Fruit fly (Drosophila melanogaster) whole organism, pupa: ENCODE measurements around the gene CG12995.
A peak's percentile ranks its signal among the peaks of the same experiment; 100 is the strongest.

ENCODE experiments used
- CG10348 ChIP-seq: fragments of 200-800 bp; sonication (Bioruptor generic); IDR thresholded peaks from 2 replicates; pipeline ENCODE4 v1.3.6; 2022; ENCODE audit warnings: missing biosample characterization, missing genetic modification characterization
- CG12605 ChIP-seq: fragments of 200-800 bp; sonication (Bioruptor generic); IDR thresholded peaks from 2 replicates; pipeline ENCODE4 v1.3.6; 2022; ENCODE audit warnings: missing biosample characterization, missing genetic modification characterization
- CG13204 ChIP-seq: fragments of 200-800 bp; sonication (Bioruptor generic); optimal IDR thresholded peaks from 2 replicates; lab custom pipeline; 2018; ENCODE audit warnings: missing biosample characterization, mild to moderate bottlenecking, missing genetic modification characterization, moderate library complexity
- CG14655 ChIP-seq: fragments of 200-800 bp; sonication (Bioruptor generic); optimal IDR thresholded peaks from 3 replicates; lab custom pipeline; 2017; ENCODE audit warnings: mild to moderate bottlenecking, missing biosample characterization, missing genetic modification reagents, missing genetic modification characterization
- CG15710 ChIP-seq: fragments of 200-800 bp; sonication (Bioruptor generic); optimal IDR thresholded peaks from 2 replicates; lab custom pipeline; 2018; ENCODE audit warnings: missing biosample characterization, mild to moderate bottlenecking, missing genetic modification characterization, moderate library complexity
- CG17806 ChIP-seq: fragments of 200-800 bp; sonication (Bioruptor generic); optimal IDR thresholded peaks from 2 replicates; lab custom pipeline; 2018; ENCODE audit warnings: missing biosample characterization, mild to moderate bottlenecking, missing genetic modification characterization, moderate library complexity
- CG32121 ChIP-seq: fragments of 200-800 bp; sonication (Bioruptor generic); IDR thresholded peaks from 2 replicates; pipeline ENCODE4 v1.3.6; 2022; ENCODE audit warnings: missing biosample characterization, missing genetic modification characterization
- CG34367 ChIP-seq: fragments of 200-800 bp; sonication (Bioruptor generic); optimal IDR thresholded peaks from 2 replicates; lab custom pipeline; 2018; ENCODE audit warnings: missing biosample characterization, mild to moderate bottlenecking, missing genetic modification characterization
- CG4496 ChIP-seq: fragments of 200-800 bp; sonication (Bioruptor generic); IDR thresholded peaks from 3 replicates; pipeline ENCODE4 v1.3.6; 2022; ENCODE audit warnings: missing biosample characterization, missing genetic modification characterization
- CG8159 ChIP-seq: fragments of 200-800 bp; sonication (Bioruptor generic); optimal IDR thresholded peaks from 3 replicates; lab custom pipeline; 2018; ENCODE audit warnings: missing biosample characterization, mild to moderate bottlenecking, missing genetic modification characterization, moderate library complexity
- CG8301 ChIP-seq: fragments of 200-800 bp; sonication (Bioruptor generic); optimal IDR thresholded peaks from 2 replicates; lab custom pipeline; 2018; ENCODE audit warnings: missing biosample characterization, mild to moderate bottlenecking, missing genetic modification characterization
- CG9948 ChIP-seq: fragments of 200-800 bp; sonication (Bioruptor generic); optimal IDR thresholded peaks from 2 replicates; lab custom pipeline; 2018; ENCODE audit warnings: missing biosample characterization, mild to moderate bottlenecking, missing genetic modification characterization, moderate library complexity
- D1 ChIP-seq: fragments of 200-800 bp; sonication (Bioruptor generic); optimal IDR thresholded peaks from 2 replicates; lab custom pipeline; 2018; ENCODE audit warnings: missing biosample characterization, mild to moderate bottlenecking, missing genetic modification characterization, moderate library complexity
- EcR ChIP-seq: fragments of 200-800 bp; sonication (Bioruptor generic); optimal IDR thresholded peaks from 3 replicates; lab custom pipeline; 2019; ENCODE audit warnings: missing biosample characterization, missing genetic modification characterization, mild to moderate bottlenecking, moderate library complexity, missing genetic modification reagents
- Ets98B ChIP-seq: fragments of 200-800 bp; sonication (Bioruptor generic); IDR thresholded peaks from 2 replicates; pipeline ENCODE4 v1.3.6; 2022; ENCODE audit warnings: missing biosample characterization, missing genetic modification characterization
- Pif1A ChIP-seq: fragments of 200-800 bp; sonication (Bioruptor generic); optimal IDR thresholded peaks from 3 replicates; lab custom pipeline; 2016; ENCODE audit warnings: missing biosample characterization, missing genetic modification characterization
- Pif1B ChIP-seq: fragments of 200-800 bp; sonication (Bioruptor generic); optimal IDR thresholded peaks from 3 replicates; lab custom pipeline; 2016; ENCODE audit warnings: missing biosample characterization, missing genetic modification characterization
- Snoo ChIP-seq: fragments of 200-800 bp; sonication (Bioruptor generic); optimal IDR thresholded peaks from 3 replicates; lab custom pipeline; 2017; ENCODE audit warnings: missing biosample characterization, mild to moderate bottlenecking, missing genetic modification characterization, inconsistent platforms
- fd96Ca ChIP-seq: fragments of 200-800 bp; sonication (Bioruptor generic); IDR thresholded peaks from 3 replicates; pipeline ENCODE4 v1.3.6; 2022; ENCODE audit warnings: missing biosample characterization, missing genetic modification characterization
- gl ChIP-seq: fragments of 200-800 bp; sonication (Bioruptor generic); optimal IDR thresholded peaks from 2 replicates; lab custom pipeline; 2018; ENCODE audit warnings: missing biosample characterization, mild to moderate bottlenecking, missing genetic modification characterization
- rn ChIP-seq: fragments of 200-800 bp; sonication (Bioruptor generic); IDR thresholded peaks from 2 replicates; pipeline ENCODE4 v1.3.6; 2022; ENCODE audit warnings: missing biosample characterization, missing genetic modification characterization

Gene CG12995

dm6 chrX:17174115-17174514, 35.7 kb downstream of the CG12995 start:
- TF ChIP-seq CG14655 (peak; percentile 37), CG17806 (no peak), fd96Ca (GFP tag; lab: Robert Waterston, UW) (peak; percentile 35; the same call in 1 of the 3 replicates), CG34367 (tag; lab: Kevin White, UChicago) (no peak), CG13204 (GFP tag; lab: Kevin White, UChicago) (no peak), CG8301 (tag; lab: Kevin White, UChicago) (peak; percentile 16), CG32121 (GFP tag; lab: Robert Waterston, UW) (peak; percentile 59), rn (GFP tag; lab: Robert Waterston, UW) (no peak), Ets98B (GFP tag; lab: Robert Waterston, UW) (peak; percentile 32; the same call in 1 of the 2 replicates), EcR (GFP tag; lab: Kevin White, UChicago) (no peak), Pif1A (GFP tag; lab: Kevin White, UChicago) (no peak)

DNA sequence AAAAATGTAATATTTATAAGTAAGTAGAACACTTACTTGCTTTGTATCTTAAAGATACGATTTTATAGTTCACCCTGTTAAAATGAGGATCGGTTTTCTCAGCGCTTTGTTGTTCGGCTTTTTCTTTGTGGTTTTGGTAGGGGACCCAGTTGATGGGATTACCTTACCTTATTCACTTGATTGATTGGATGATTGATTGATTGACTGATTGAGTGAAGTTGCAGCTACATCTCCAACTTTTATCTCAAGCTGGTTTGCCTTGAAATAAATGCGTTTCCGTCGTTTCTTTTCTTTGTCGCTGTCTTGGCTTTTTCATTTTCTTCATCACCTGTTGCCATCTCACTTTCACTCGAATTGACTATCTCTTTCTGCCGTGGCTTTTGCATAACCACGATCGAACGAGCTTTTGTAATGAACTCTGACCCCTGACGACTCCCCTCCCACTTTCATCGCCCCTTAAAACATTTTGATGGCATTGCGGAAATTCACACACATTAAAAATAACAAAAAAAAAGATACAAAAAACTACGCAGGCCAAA, 37.0 kb downstream of the CG12995 start:
- TF ChIP-seq Pif1B (GFP tag; lab: Kevin White, UChicago) (no peak), fd96Ca (GFP tag; lab: Robert Waterston, UW) (no peak), CG10348 (GFP tag; lab: Robert Waterston, UW) (no peak), D1 (no peak), CG15710 (tag; lab: Kevin White, UChicago) (no peak), gl (no peak), Snoo (tag; lab: Kevin White, UChicago) (no peak), CG8159 (tag; lab: Kevin White, UChicago) (no peak), CG34367 (tag; lab: Kevin White, UChicago) (no peak), CG17806 (no peak), CG32121 (GFP tag; lab: Robert Waterston, UW) (no peak), rn (GFP tag; lab: Robert Waterston, UW) (no peak)

- no peak for TF ChIP-seq CG13204 (GFP tag; lab: Kevin White, UChicago)
- no peak for TF ChIP-seq D1
- TF ChIP-seq CG15710 (tag; lab: Kevin White, UChicago): peak; percentile 11
- peak; percentile 17 for TF ChIP-seq Pif1A (GFP tag; lab: Kevin White, UChicago)
- TF ChIP-seq fd96Ca (GFP tag; lab: Robert Waterston, UW): no peak
- peak; percentile 22 for TF ChIP-seq Snoo (tag; lab: Kevin White, UChicago)
- peak; percentile 9 for TF ChIP-seq CG17806
- TF ChIP-seq Ets98B (GFP tag; lab: Robert Waterston, UW): no peak
- peak; percentile 26 for TF ChIP-seq CG8159 (tag; lab: Kevin White, UChicago)
Observed at dm6 chrX:17172123-17172522, 37.7 kb downstream of the CG12995 start.

DNA sequence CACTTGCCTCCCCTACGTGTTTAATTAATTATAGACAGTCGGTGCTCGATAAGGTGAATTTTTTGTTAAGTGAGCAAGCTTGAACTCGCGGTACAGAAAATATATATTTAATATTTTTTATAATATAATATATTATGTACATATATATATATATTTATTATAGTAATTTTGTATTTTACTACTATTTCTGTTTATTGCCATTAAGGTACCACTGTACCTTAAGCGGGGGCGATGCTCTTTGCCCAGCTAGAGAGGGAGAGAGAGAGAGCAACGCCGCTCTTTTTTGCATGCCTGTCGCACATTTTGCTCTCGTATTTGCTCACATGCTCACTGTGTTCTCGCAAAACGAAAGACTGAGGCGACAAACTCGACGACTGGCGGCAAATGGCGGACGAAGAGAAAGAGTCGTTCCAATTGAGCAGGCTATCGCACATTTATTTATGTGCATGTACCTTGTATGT, 39.3 kb downstream of the CG12995 start:
- TF ChIP-seq Pif1B (GFP tag; lab: Kevin White, UChicago) (peak; percentile 56), EcR (GFP tag; lab: Kevin White, UChicago) (peak; percentile 93), CG4496 (GFP tag; lab: Robert Waterston, UW) (peak; percentile 36; the same call in 1 of the 3 replicates), rn (GFP tag; lab: Robert Waterston, UW) (no peak), Snoo (tag; lab: Kevin White, UChicago) (peak; percentile 47), Ets98B (GFP tag; lab: Robert Waterston, UW) (peak; percentile 79), Pif1A (GFP tag; lab: Kevin White, UChicago) (peak; percentile 35), CG14655 (peak; percentile 82), CG9948 (tag; lab: Kevin White, UChicago) (peak; percentile 70), CG10348 (GFP tag; lab: Robert Waterston, UW) (no peak), gl (no peak), CG8301 (tag; lab: Kevin White, UChicago) (peak; percentile 54), CG15710 (tag; lab: Kevin White, UChicago) (peak; percentile 69), fd96Ca (GFP tag; lab: Robert Waterston, UW) (peak; percentile 69; the same call in 2 of the 3 replicates), CG32121 (GFP tag; lab: Robert Waterston, UW) (peak; percentile 79), CG34367 (tag; lab: Kevin White, UChicago) (peak; percentile 46), CG12605 (GFP tag; lab: Robert Waterston, UW) (peak; percentile 53; the same call in 1 of the 2 replicates), CG13204 (GFP tag; lab: Kevin White, UChicago) (peak; percentile 35), CG17806 (peak; percentile 67), CG8159 (tag; lab: Kevin White, UChicago) (peak; percentile 77), D1 (no peak)

DNA sequence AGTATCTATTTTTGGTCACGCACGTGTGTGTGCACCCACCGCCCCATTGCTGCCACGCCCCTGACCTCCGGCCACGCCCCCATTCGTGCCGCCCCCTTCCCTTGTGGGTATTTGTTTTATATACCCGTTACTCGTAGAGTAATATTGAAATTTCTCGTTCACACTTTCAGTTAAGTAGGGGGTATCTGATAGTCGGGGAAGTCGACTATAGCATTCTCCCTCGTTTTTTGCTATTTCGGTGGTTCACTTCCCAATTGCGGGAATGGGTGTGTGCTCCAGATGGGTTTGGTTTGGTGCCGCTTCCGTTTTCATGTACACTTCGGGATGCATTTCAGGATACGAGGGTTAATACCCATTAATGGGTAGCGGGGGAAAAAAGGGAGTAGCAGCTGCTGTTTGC, 42.5 kb downstream of the CG12995 start:
- TF ChIP-seq CG8159 (tag; lab: Kevin White, UChicago) (no peak), CG4496 (GFP tag; lab: Robert Waterston, UW) (no peak), D1 (no peak)

dm6 chrX:17162446-17163013, 47.3 kb downstream of the CG12995 start:
- no peak for TF ChIP-seq EcR (GFP tag; lab: Kevin White, UChicago)
- TF ChIP-seq fd96Ca (GFP tag; lab: Robert Waterston, UW): no peak
- no peak for TF ChIP-seq rn (GFP tag; lab: Robert Waterston, UW)
- TF ChIP-seq CG8159 (tag; lab: Kevin White, UChicago): no peak
- no peak for TF ChIP-seq CG9948 (tag; lab: Kevin White, UChicago)
- TF ChIP-seq CG17806: no peak
- no peak for TF ChIP-seq Ets98B (GFP tag; lab: Robert Waterston, UW)
- TF ChIP-seq Pif1A (GFP tag; lab: Kevin White, UChicago): no peak
- no peak for TF ChIP-seq CG8301 (tag; lab: Kevin White, UChicago)
- no peak for TF ChIP-seq CG4496 (GFP tag; lab: Robert Waterston, UW)
- TF ChIP-seq Snoo (tag; lab: Kevin White, UChicago): no peak
